Worm (Caenorhabditis elegans) whole organism, young adult: ENCODE data around the gene hil-3.
"Not testable (repeated sequence)": the region's sequence is repeated elsewhere in the genome, so short reads cannot be mapped to it uniquely, and the experiment has no call there.

ENCODE experiments used
- B0035.1 ChIP-seq: sonication (generic microtip); optimal IDR thresholded peaks from 2 replicates; lab custom pipeline; 2016; ENCODE audit warnings: missing genetic modification characterization, mild to moderate bottlenecking, missing compliant biosample characterization, missing genotype, missing genetic modification reagents
- B0261.1 ChIP-seq: sonication (generic microtip); optimal IDR thresholded peaks from 2 replicates; lab custom pipeline; 2016; ENCODE audit warnings: mild to moderate bottlenecking, missing genetic modification characterization, moderate library complexity, missing compliant biosample characterization
- D2030.7 ChIP-seq: fragments of 200-800 bp; sonication (Bioruptor generic); IDR thresholded peaks from 2 replicates; pipeline ENCODE4 v1.3.6; 2022; ENCODE audit warnings: missing genetic modification reagents, missing genetic modification characterization, missing compliant biosample characterization
- F23B12.7 ChIP-seq: sonication (generic microtip); optimal IDR thresholded peaks from 2 replicates; lab custom pipeline; 2017; ENCODE audit warnings: missing genetic modification characterization, mild to moderate bottlenecking, missing compliant biosample characterization, antibody characterized with exemption, moderate library complexity; ENCODE audit not compliant: insufficient read depth
- F52B5.7 ChIP-seq: sonication (generic microtip); optimal IDR thresholded peaks from 2 replicates; lab custom pipeline; 2016; ENCODE audit warnings: mild to moderate bottlenecking, missing genetic modification characterization, missing compliant biosample characterization
- aptf-3 ChIP-seq: fragments of 200-800 bp; sonication (Bioruptor generic); IDR thresholded peaks from 2 replicates; pipeline ENCODE4 v1.3.6; 2022; ENCODE audit warnings: missing genetic modification characterization, missing compliant biosample characterization
- athp-1 ChIP-seq: sonication (generic microtip); optimal IDR thresholded peaks from 2 replicates; lab custom pipeline; 2017; ENCODE audit warnings: mild to moderate bottlenecking, missing genetic modification characterization, missing compliant biosample characterization
- attf-3 ChIP-seq: fragments of 200-800 bp; sonication (Bioruptor generic); conservative IDR thresholded peaks from 2 replicates; pipeline ENCODE4 v1.3.6; 2022; ENCODE audit warnings: missing genetic modification reagents, missing genetic modification characterization, missing compliant biosample characterization
- attf-5 ChIP-seq: fragments of 200-800 bp; sonication (Bioruptor generic); optimal IDR thresholded peaks from 2 replicates; lab custom pipeline; 2018; ENCODE audit warnings: mild to moderate bottlenecking, missing genetic modification characterization, missing compliant biosample characterization
- bed-1 ChIP-seq: fragments of 200-800 bp; sonication (Bioruptor generic); IDR thresholded peaks from 2 replicates; pipeline ENCODE4 v1.3.6; 2022; ENCODE audit warnings: missing genetic modification reagents, missing genetic modification characterization, missing compliant biosample characterization
- cebp-2 ChIP-seq: fragments of 200-800 bp; sonication (Bioruptor generic); IDR thresholded peaks from 2 replicates; pipeline ENCODE4 v1.3.6; 2022; ENCODE audit warnings: missing genetic modification characterization, missing compliant biosample characterization
- ceh-58 ChIP-seq: fragments of 200-800 bp; sonication (Bioruptor generic); IDR thresholded peaks from 2 replicates; pipeline ENCODE4 v1.3.6; 2022; ENCODE audit warnings: missing genetic modification characterization, missing compliant biosample characterization
- die-1 ChIP-seq: sonication (generic microtip); optimal IDR thresholded peaks from 2 replicates; lab custom pipeline; 2016; ENCODE audit warnings: missing genotype, mild to moderate bottlenecking, missing genetic modification characterization, missing compliant biosample characterization
- dox-1 ChIP-seq: fragments of 200-800 bp; sonication (Bioruptor generic); IDR thresholded peaks from 2 replicates; pipeline ENCODE4 v1.3.6; 2022; ENCODE audit warnings: missing genetic modification reagents, missing genetic modification characterization, missing compliant biosample characterization
- ekl-4 ChIP-seq: fragments of 200-800 bp; sonication (Bioruptor generic); IDR thresholded peaks from 2 replicates; pipeline ENCODE4 v1.3.6; 2022; ENCODE audit warnings: missing genetic modification reagents, missing genetic modification characterization, missing compliant biosample characterization
- him-1 ChIP-seq: sonication (generic microtip); optimal IDR thresholded peaks from 2 replicates; lab custom pipeline; 2016; ENCODE audit warnings: missing genotype, missing genetic modification reagents, missing genetic modification characterization, missing compliant biosample characterization
- hmg-1.2 ChIP-seq: fragments of 200-800 bp; sonication (Bioruptor generic); IDR thresholded peaks from 2 replicates; pipeline ENCODE4 v1.3.6; 2022; ENCODE audit warnings: missing genetic modification reagents, missing genetic modification characterization, missing compliant biosample characterization
- let-607 ChIP-seq, 2 experiments: fragments of 200-800 bp in 1 of 2; sonication (Bioruptor generic) in 1 of 2; sonication (generic microtip) in 1 of 2; optimal IDR thresholded peaks; 2 replicates each; lab custom pipeline; 2016 to 2018; ENCODE audit warnings: mild to moderate bottlenecking in 2 of 2, missing compliant biosample characterization in 2 of 2, missing genetic modification characterization in 2 of 2, moderate library complexity in 2 of 2, missing genotype in 1 of 2
- lin-26 ChIP-seq: fragments of 200-800 bp; sonication (Bioruptor generic); IDR thresholded peaks from 2 replicates; pipeline ENCODE4 v1.3.6; 2022; ENCODE audit warnings: missing genetic modification reagents, missing genetic modification characterization, missing compliant biosample characterization
- lin-35 ChIP-seq, 3 experiments: fragments of 150-350 bp in 2 of 3; sonication (generic microtip) in 1 of 3; optimal IDR thresholded peaks; 2 replicates each; lab custom pipeline; 2014 to 2018; ENCODE audit warnings: missing biosample characterization in 3 of 3, missing genetic modification characterization in 3 of 3, missing genetic modification reagents in 3 of 3
- lin-40 ChIP-seq: sonication (generic microtip); optimal IDR thresholded peaks from 2 replicates; lab custom pipeline; 2016; ENCODE audit warnings: missing genetic modification characterization, mild to moderate bottlenecking, missing compliant biosample characterization, missing genotype, missing genetic modification reagents
- madf-10 ChIP-seq: sonication (generic microtip); optimal IDR thresholded peaks from 2 replicates; lab custom pipeline; 2016; ENCODE audit warnings: mild to moderate bottlenecking, missing genetic modification characterization, missing compliant biosample characterization
- madf-6 ChIP-seq: fragments of 200-800 bp; sonication (Bioruptor generic); IDR thresholded peaks from 2 replicates; pipeline ENCODE4 v1.3.6; 2022; ENCODE audit warnings: missing genetic modification reagents, missing genetic modification characterization, missing compliant biosample characterization
- mes-4 ChIP-seq: sonication (generic microtip); optimal IDR thresholded peaks from 2 replicates; lab custom pipeline; 2016; ENCODE audit warnings: missing genotype, missing genetic modification characterization, missing compliant biosample characterization
- mxl-1 ChIP-seq: sonication (generic microtip); optimal IDR thresholded peaks from 2 replicates; lab custom pipeline; 2016; ENCODE audit warnings: missing genetic modification characterization, missing compliant biosample characterization
- nhr-80 ChIP-seq: sonication (generic microtip); optimal IDR thresholded peaks from 2 replicates; lab custom pipeline; 2016; ENCODE audit warnings: missing genetic modification characterization, missing compliant biosample characterization
- nhr-90 ChIP-seq: sonication (generic microtip); optimal IDR thresholded peaks from 2 replicates; lab custom pipeline; 2016; ENCODE audit warnings: missing genotype, mild to moderate bottlenecking, missing genetic modification characterization, missing compliant biosample characterization
- pbrm-1 ChIP-seq: fragments of 200-800 bp; sonication (Bioruptor generic); IDR thresholded peaks from 2 replicates; pipeline ENCODE4 v1.3.6; 2022; ENCODE audit warnings: missing genetic modification reagents, missing genetic modification characterization, missing compliant biosample characterization
- rcor-1 ChIP-seq: fragments of 200-800 bp; sonication (Bioruptor generic); IDR thresholded peaks from 2 replicates; pipeline ENCODE4 v1.3.6; 2022; ENCODE audit warnings: missing genetic modification reagents, missing genetic modification characterization, missing compliant biosample characterization
- rec-8 ChIP-seq, 2 experiments: sonication (generic microtip); optimal IDR thresholded peaks; 2 replicates each; lab custom pipeline; 2016; ENCODE audit warnings: mild to moderate bottlenecking in 2 of 2, missing genetic modification characterization in 2 of 2, missing genetic modification reagents in 2 of 2, missing genotype in 2 of 2, missing biosample characterization in 1 of 2, missing compliant biosample characterization in 1 of 2, moderate library complexity in 1 of 2
- repo-1 ChIP-seq: sonication (generic microtip); optimal IDR thresholded peaks from 2 replicates; lab custom pipeline; 2017; ENCODE audit warnings: mild to moderate bottlenecking, missing genetic modification characterization, missing compliant biosample characterization
- rpc-1 ChIP-seq, 2 experiments: fragments of 150-350 bp in 1 of 2; sonication (generic microtip) in 1 of 2; optimal IDR thresholded peaks; 2 replicates each; lab custom pipeline; 2014 to 2018; ENCODE audit warnings: missing biosample characterization in 1 of 2, missing genetic modification characterization in 1 of 2, missing genetic modification reagents in 1 of 2, missing genotype in 1 of 2
- sdz-38 ChIP-seq: sonication (generic microtip); optimal IDR thresholded peaks from 2 replicates; lab custom pipeline; 2016; ENCODE audit warnings: missing genotype, missing genetic modification characterization, missing compliant biosample characterization
- snpc-3.4 ChIP-seq: sonication (generic microtip); optimal IDR thresholded peaks from 2 replicates; lab custom pipeline; 2017; ENCODE audit warnings: missing genetic modification characterization, mild to moderate bottlenecking, missing compliant biosample characterization, antibody characterized with exemption, moderate library complexity, missing genotype, missing genetic modification reagents
- snpc-4 ChIP-seq, 5 experiments: fragments of 150-350 bp in 1 of 5; sonication (generic microtip) in 4 of 5; optimal IDR thresholded peaks; 2 replicates each; lab custom pipeline; 2014 to 2018; ENCODE audit warnings: missing genetic modification characterization in 5 of 5, missing biosample characterization in 3 of 5, antibody characterized with exemption in 2 of 5, mild to moderate bottlenecking in 2 of 5, missing compliant biosample characterization in 2 of 5, missing genotype in 2 of 5, moderate library complexity in 2 of 5, missing genetic modification reagents in 1 of 5
- somi-1 ChIP-seq: fragments of 200-800 bp; sonication (Bioruptor generic); optimal IDR thresholded peaks from 2 replicates; lab custom pipeline; 2018; ENCODE audit warnings: mild to moderate bottlenecking, missing genetic modification characterization, missing compliant biosample characterization
- sptf-2 ChIP-seq: fragments of 200-800 bp; sonication (Bioruptor generic); optimal IDR thresholded peaks from 2 replicates; lab custom pipeline; 2018; ENCODE audit warnings: mild to moderate bottlenecking, missing genetic modification characterization, missing compliant biosample characterization
- tbp1 ChIP-seq: fragments of 200-800 bp; sonication (Bioruptor generic); optimal IDR thresholded peaks from 2 replicates; lab custom pipeline; 2018; ENCODE audit warnings: mild to moderate bottlenecking, missing genetic modification characterization, missing compliant biosample characterization
- ztf-18 ChIP-seq: sonication (generic microtip); optimal IDR thresholded peaks from 2 replicates; lab custom pipeline; 2016; ENCODE audit warnings: missing genotype, mild to moderate bottlenecking, missing genetic modification characterization, missing compliant biosample characterization
- ztf-22 ChIP-seq: fragments of 200-800 bp; sonication (Bioruptor generic); optimal IDR thresholded peaks from 2 replicates; lab custom pipeline; 2018; ENCODE audit warnings: mild to moderate bottlenecking, missing genetic modification characterization, moderate library complexity, missing compliant biosample characterization

Gene hil-3

DNA sequence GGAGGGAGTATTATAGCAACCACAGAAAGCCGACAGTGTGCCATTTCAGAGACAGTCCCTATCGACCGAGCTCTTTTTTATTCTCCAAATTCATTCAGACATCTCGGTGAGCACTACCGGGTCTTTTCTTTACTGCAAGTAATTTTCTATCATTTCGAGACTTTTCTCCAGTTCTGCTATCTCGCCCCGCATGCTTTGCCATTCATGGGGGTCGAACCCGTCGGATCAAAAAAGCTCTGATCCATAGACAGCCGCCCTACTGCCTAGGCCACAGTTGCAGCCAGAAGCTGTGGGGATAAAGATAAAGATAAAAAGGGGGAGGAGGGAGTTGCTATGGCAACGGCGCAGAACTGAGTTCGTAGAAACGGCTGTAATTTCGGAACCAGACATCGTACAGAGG, 7.6 kb upstream of the hil-3 start (continued):
- no peak for TF ChIP-seq sdz-38 (tag; lab: Kevin White, UChicago)
- TF ChIP-seq rpc-1 (optimal IDR thresholded peaks at IDR 0.05; lab: Kevin White, UChicago) = peak; percentile 49
- peak; percentile 83 for TF ChIP-seq rpc-1 (tag; optimal IDR thresholded peaks at IDR 0.05; lab: Kevin White, UChicago)
- no peak for TF ChIP-seq attf-3 (GFP tag; lab: Robert Waterston, UW)
- no peak for TF ChIP-seq madf-10

ce11 chrX:8152560-8153043, 6.4 kb upstream of the hil-3 start:
- TF ChIP-seq mxl-1 (tag; lab: Kevin White, UChicago) (peak; percentile 16), B0261.1 (tag; lab: Kevin White, UChicago) (peak; percentile 86), ztf-18 (tag; lab: Kevin White, UChicago) (peak; percentile 34), mes-4 (peak; percentile 33), snpc-4 (tag; optimal IDR thresholded peaks at IDR 0.05; lab: Kevin White, UChicago) (peak in 2 of 4 experiments; percentile 4 to 54), repo-1 (tag; lab: Kevin White, UChicago) (peak; percentile 33), lin-26 (GFP tag; lab: Robert Waterston, UW) (peak; percentile 84), dox-1 (peak; percentile 59), let-607 (tag; optimal IDR thresholded peaks at IDR 0.05; lab: Kevin White, UChicago) (peak in 1 of 2 experiments; percentile 1), rpc-1 (optimal IDR thresholded peaks at IDR 0.05; lab: Kevin White, UChicago) (peak; percentile 54), rpc-1 (tag; optimal IDR thresholded peaks at IDR 0.05; lab: Kevin White, UChicago) (peak; percentile 83), somi-1 (GFP tag; lab: Kevin White, UChicago) (peak; percentile 6), rec-8 (tag; optimal IDR thresholded peaks at IDR 0.05; lab: Kevin White, UChicago) (peak; percentile 12 to 13), cebp-2 (peak; percentile 26; the same call in 1 of the 2 replicates), ekl-4 (0 out of 2 replicates have a peak, but pooled peaks have one; percentile 9), die-1 (tag; lab: Kevin White, UChicago) (peak; percentile 43), athp-1 (tag; lab: Kevin White, UChicago) (peak; percentile 6), pbrm-1 (GFP tag; lab: Robert Waterston, UW) (peak; percentile 56), hmg-1.2 (GFP tag; lab: Robert Waterston, UW) (peak; percentile 48), rcor-1 (GFP tag; lab: Robert Waterston, UW) (0 out of 2 replicates have a peak, but pooled peaks have one; percentile 22), madf-6 (GFP tag; lab: Robert Waterston, UW) (peak; percentile 18; the same call in 1 of the 2 replicates), ceh-58 (GFP tag; lab: Robert Waterston, UW) (0 out of 2 replicates have a peak, but pooled peaks have one; percentile 64), D2030.7 (peak; percentile 84), bed-1 (GFP tag; lab: Robert Waterston, UW) (0 out of 2 replicates have a peak, but pooled peaks have one; percentile 24), tbp1 (GFP tag; lab: Kevin White, UChicago) (peak; percentile 83)
- TF ChIP-seq snpc-4 (GFP tag; optimal IDR thresholded peaks at IDR 0.05; lab: Kevin White, UChicago) = not testable (repeated sequence)

DNA sequence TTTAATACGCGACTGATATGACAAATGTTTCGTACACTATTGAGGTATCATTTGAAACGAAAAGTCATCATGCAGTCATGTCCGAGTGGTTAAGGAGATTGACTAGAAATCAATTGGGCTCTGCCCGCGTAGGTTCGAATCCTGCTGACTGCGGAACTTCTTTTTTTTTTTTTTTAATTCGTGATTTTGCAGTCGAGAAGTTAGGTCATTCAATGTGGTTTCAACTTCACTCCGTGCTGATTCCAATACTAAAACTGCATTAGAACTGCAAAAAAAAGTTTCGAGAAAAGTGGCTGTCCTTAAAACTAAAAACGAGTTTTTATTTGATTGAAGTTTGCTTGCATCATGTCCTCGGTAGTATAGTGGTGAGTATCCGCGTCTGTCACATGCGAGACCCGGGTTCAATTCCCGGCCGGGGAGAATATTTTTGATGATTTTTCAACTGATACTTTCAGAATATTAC, 4.6 kb upstream of the hil-3 start:
- TF ChIP-seq nhr-90 (tag; lab: Kevin White, UChicago) = peak; percentile 58
- TF ChIP-seq him-1 (tag; lab: Kevin White, UChicago) = peak; percentile 54
- peak in 1 of 2 experiments; percentile 62 for TF ChIP-seq rec-8 (tag; optimal IDR thresholded peaks at IDR 0.05; lab: Kevin White, UChicago)
- peak; percentile 59 for TF ChIP-seq D2030.7
- peak; percentile 88 for TF ChIP-seq rpc-1 (optimal IDR thresholded peaks at IDR 0.05; lab: Kevin White, UChicago)
- TF ChIP-seq rpc-1 (tag; optimal IDR thresholded peaks at IDR 0.05; lab: Kevin White, UChicago) = peak; percentile 90
- peak; percentile 56 for TF ChIP-seq snpc-3.4
- TF ChIP-seq hmg-1.2 (GFP tag; lab: Robert Waterston, UW) = peak; percentile 53
- TF ChIP-seq pbrm-1 (GFP tag; lab: Robert Waterston, UW) = peak; percentile 76
- TF ChIP-seq F23B12.7 (tag; lab: Kevin White, UChicago) = peak; percentile 55
- 0 out of 2 replicates have a peak, but pooled peaks have one; percentile 12 for TF ChIP-seq madf-6 (GFP tag; lab: Robert Waterston, UW)
- TF ChIP-seq ztf-22 (GFP tag; lab: Kevin White, UChicago) = peak; percentile 47
- peak; percentile 20 for TF ChIP-seq sptf-2
- 0 out of 2 replicates have a peak, but pooled peaks have one; percentile 32 for TF ChIP-seq aptf-3 (GFP tag; lab: Robert Waterston, UW)
- TF ChIP-seq let-607 (tag; optimal IDR thresholded peaks at IDR 0.05; lab: Kevin White, UChicago) = peak in 1 of 2 experiments; percentile 39
- peak; percentile 84 for TF ChIP-seq B0261.1 (tag; lab: Kevin White, UChicago)
- TF ChIP-seq attf-5 (GFP tag; lab: Kevin White, UChicago) = peak; percentile 19
- peak; percentile 46 for TF ChIP-seq dox-1
- TF ChIP-seq B0035.1 (tag; lab: Kevin White, UChicago) = peak; percentile 29
- peak; percentile 73; the same call in 1 of the 2 replicates for TF ChIP-seq lin-26 (GFP tag; lab: Robert Waterston, UW)
- TF ChIP-seq F52B5.7 (tag; lab: Kevin White, UChicago) = peak; percentile 41
- peak; percentile 12 for TF ChIP-seq nhr-80 (tag; lab: Kevin White, UChicago)
- peak in 1 of 3 experiments; percentile 14 for TF ChIP-seq lin-35 (GFP tag; optimal IDR thresholded peaks at IDR 0.05; lab: Kevin White, UChicago)
- TF ChIP-seq madf-10 = peak; percentile 25
- TF ChIP-seq lin-40 = peak; percentile 22
